Fruit fly (Drosophila melanogaster) S2 (cell line): ENCODE data around the gene CG31955.

Experiments used
- CG8478 ChIP-seq: fragments of >200 bp; optimal IDR thresholded peaks from 2 replicates; lab custom pipeline; 2018
- CTCF ChIP-seq, 2 experiments: fragments of >200 bp; optimal IDR thresholded peaks; 2 replicates each; lab custom pipeline; 2018

DNA sequence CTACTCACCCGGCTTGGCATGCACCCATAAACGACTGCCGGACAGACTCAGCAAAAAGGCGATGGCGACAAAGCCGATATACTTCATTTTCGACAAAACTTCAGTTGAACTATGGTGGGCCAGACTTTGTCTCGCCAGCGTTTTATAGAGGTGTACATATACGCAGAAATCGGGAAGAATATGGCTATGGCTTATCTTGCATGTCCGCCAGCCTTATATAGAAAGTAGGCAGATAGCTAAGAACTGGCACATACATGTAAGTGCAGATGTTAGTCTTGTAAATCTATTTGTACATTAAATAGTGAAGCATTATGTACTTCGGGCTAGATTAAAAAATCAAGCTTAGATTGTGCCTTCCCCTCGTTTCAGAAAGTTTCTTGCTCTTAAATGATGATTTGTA lies 19.8 kb downstream of the CG31955 start, which contains the start of gene CG3513:
- TF ChIP-seq CG8478 (lab: Kevin White, UChicago), result no peak
- no peak for TF ChIP-seq CTCF (optimal IDR thresholded peaks at IDR 0.05; lab: Kevin White, UChicago)
